Worm (Caenorhabditis elegans) whole organism, L4 larva: Measurements from ENCODE around the gene F55B12.10.

Experiments
- ceh-28 ChIP-seq: fragments of 150-350 bp; optimal IDR thresholded peaks from 2 replicates; lab custom pipeline; 2014; ENCODE audit warnings: missing biosample characterization, missing genetic modification reagents, missing genetic modification characterization
- ctbp-1 ChIP-seq: fragments of 200-800 bp; sonication (Bioruptor generic); IDR thresholded peaks from 2 replicates; pipeline ENCODE4 v1.3.6; 2022; ENCODE audit warnings: missing genetic modification reagents, missing genetic modification characterization, missing compliant biosample characterization
- dve-1 ChIP-seq: sonication (generic microtip); optimal IDR thresholded peaks from 2 replicates; lab custom pipeline; 2017; ENCODE audit warnings: antibody characterized with exemption, mild to moderate bottlenecking, missing genetic modification characterization, missing compliant biosample characterization; ENCODE audit not compliant: insufficient read depth
- lir-3 ChIP-seq: sonication (generic microtip); optimal IDR thresholded peaks from 2 replicates; lab custom pipeline; 2016; ENCODE audit warnings: mild to moderate bottlenecking, missing genetic modification characterization, missing compliant biosample characterization
- nhr-41 ChIP-seq: fragments of 200-800 bp; sonication (Bioruptor generic); IDR thresholded peaks from 2 replicates; pipeline ENCODE4 v1.3.6; 2022; ENCODE audit warnings: missing genetic modification reagents, missing genetic modification characterization, missing compliant biosample characterization
- zfp-3 ChIP-seq: fragments of 200-800 bp; sonication (Bioruptor generic); conservative IDR thresholded peaks from 2 replicates; pipeline ENCODE4 v1.3.6; 2022; ENCODE audit warnings: missing genetic modification reagents, missing genetic modification characterization, missing compliant biosample characterization
- ztf-7 ChIP-seq: fragments of 150-350 bp; optimal IDR thresholded peaks from 2 replicates; lab custom pipeline; 2014; ENCODE audit warnings: missing biosample characterization, missing genetic modification characterization

ce11 chrV:13889516-13889915, 50.0 kb downstream of the F55B12.10 start, which contains the start of gene spp-12:
- TF ChIP-seq lir-3 (tag; lab: Kevin White, UChicago) (no peak), ceh-28 (no peak), nhr-41 (GFP tag; lab: Robert Waterston, UW) (no peak), zfp-3 (GFP tag; lab: Robert Waterston, UW) (no peak), ztf-7 (tag; lab: Kevin White, UChicago) (no peak), dve-1 (no peak), ctbp-1 (GFP tag; lab: Robert Waterston, UW) (no peak)
